Worm (Caenorhabditis elegans): ENCODE results near the gene fbxb-41.

ce11 chrII:999493-999892, 42.6 kb downstream of the fbxb-41 start, which contains the start of gene fbxb-29:
- TF ChIP-seq nfya-1 (tag; optimal IDR thresholded peaks at IDR 0.05; ENCODE audit: insufficient read depth) (no peak), tbx-2 (tag; optimal IDR thresholded peaks at IDR 0.05) (no peak), sea-2 (GFP tag; optimal IDR thresholded peaks at IDR 0.05) (no peak), snpc-4 (tag; optimal IDR thresholded peaks at IDR 0.05) (no peak), jun-1 (tag; optimal IDR thresholded peaks at IDR 0.05) (no peak), ceh-9 (tag; optimal IDR thresholded peaks at IDR 0.05) (no peak), unc-39 (tag; optimal IDR thresholded peaks at IDR 0.05) (no peak), ztf-11 (tag; optimal IDR thresholded peaks at IDR 0.05) (no peak), ceh-82 (tag; optimal IDR thresholded peaks at IDR 0.05) (no peak), mdl-1 (tag; optimal IDR thresholded peaks at IDR 0.05) (no peak)
